Fruit fly (Drosophila melanogaster) whole organism, embryonic: Measurements from ENCODE around the gene Fatp1.
A peak's percentile ranks its signal among the peaks of the same experiment; 100 is the strongest.

Experiments
- Atf3 ChIP-seq: fragments of 200-800 bp; sonication (Bioruptor generic); optimal IDR thresholded peaks from 3 replicates; lab custom pipeline; 2016; ENCODE audit warnings: missing biosample characterization, missing genetic modification characterization
- CG10654 ChIP-seq: fragments of 200-800 bp; sonication (Bioruptor generic); optimal IDR thresholded peaks from 2 replicates; lab custom pipeline; 2016; ENCODE audit warnings: missing biosample characterization, missing genetic modification characterization
- CG11085 ChIP-seq: fragments of 200-800 bp; sonication (Bioruptor generic); IDR thresholded peaks from 2 replicates; pipeline ENCODE4 v1.3.6; 2022; ENCODE audit warnings: missing biosample characterization, missing genetic modification characterization
- CG11093 ChIP-seq: fragments of 200-800 bp; sonication (Bioruptor generic); IDR thresholded peaks from 3 replicates; pipeline ENCODE4 v1.3.6; 2022; ENCODE audit warnings: missing biosample characterization, missing genetic modification characterization
- CG12299 ChIP-seq: fragments of 200-800 bp; sonication (Bioruptor generic); optimal IDR thresholded peaks from 2 replicates; lab custom pipeline; 2018; ENCODE audit warnings: missing biosample characterization, mild to moderate bottlenecking, missing genetic modification characterization
- CG14441 ChIP-seq: fragments of 200-800 bp; sonication (Bioruptor generic); IDR thresholded peaks from 2 replicates; pipeline ENCODE4 v1.3.6; 2022; ENCODE audit warnings: missing biosample characterization, missing genetic modification characterization
- CG14710 ChIP-seq: fragments of 200-800 bp; sonication (Bioruptor generic); optimal IDR thresholded peaks from 3 replicates; lab custom pipeline; 2019; ENCODE audit warnings: missing biosample characterization, mild to moderate bottlenecking, missing genetic modification characterization, moderate library complexity
- CG18599 ChIP-seq: fragments of 200-800 bp; sonication (Bioruptor generic); optimal IDR thresholded peaks from 3 replicates; lab custom pipeline; 2017; ENCODE audit warnings: missing biosample characterization, missing genetic modification characterization, mild to moderate bottlenecking, moderate library complexity, missing genetic modification reagents
- CG18764 ChIP-seq: fragments of 200-800 bp; sonication (Bioruptor generic); optimal IDR thresholded peaks from 3 replicates; lab custom pipeline; 2016; ENCODE audit warnings: missing biosample characterization, missing genetic modification characterization
- CG2678 ChIP-seq: fragments of 200-800 bp; sonication (Bioruptor generic); optimal IDR thresholded peaks from 3 replicates; lab custom pipeline; 2019; ENCODE audit warnings: missing biosample characterization, mild to moderate bottlenecking, missing genetic modification characterization, moderate library complexity
- CG31441 ChIP-seq: fragments of 200-800 bp; sonication (Bioruptor generic); IDR thresholded peaks from 2 replicates; pipeline ENCODE4 v1.3.6; 2022; ENCODE audit warnings: missing biosample characterization, missing genetic modification characterization
- CG3407 ChIP-seq: fragments of 200-800 bp; sonication (Bioruptor generic); optimal IDR thresholded peaks from 2 replicates; lab custom pipeline; 2018; ENCODE audit warnings: missing biosample characterization, mild to moderate bottlenecking, missing genetic modification characterization
- CG4730 ChIP-seq: fragments of 200-800 bp; sonication (Bioruptor generic); IDR thresholded peaks from 2 replicates; pipeline ENCODE4 v1.3.6; 2022; ENCODE audit warnings: missing biosample characterization, missing genetic modification characterization
- CG7357 ChIP-seq: fragments of 200-800 bp; sonication (Bioruptor generic); IDR thresholded peaks from 3 replicates; pipeline ENCODE4 v1.3.6; 2022; ENCODE audit warnings: missing biosample characterization, missing genetic modification characterization
- CG8281 ChIP-seq: fragments of 200-800 bp; sonication (Bioruptor generic); optimal IDR thresholded peaks from 2 replicates; lab custom pipeline; 2018; ENCODE audit warnings: missing biosample characterization, mild to moderate bottlenecking, missing genetic modification characterization, moderate library complexity
- Chrac-16 ChIP-seq: fragments of 200-800 bp; sonication (Bioruptor generic); optimal IDR thresholded peaks from 3 replicates; lab custom pipeline; 2016; ENCODE audit warnings: missing biosample characterization, missing genetic modification characterization
- CoRest ChIP-seq: fragments of 200-800 bp; sonication (Bioruptor generic); optimal IDR thresholded peaks from 3 replicates; lab custom pipeline; 2018; ENCODE audit warnings: missing biosample characterization, mild to moderate bottlenecking, missing genetic modification characterization, moderate library complexity
- Dip3 ChIP-seq: fragments of 200-800 bp; sonication (Bioruptor generic); optimal IDR thresholded peaks from 3 replicates; lab custom pipeline; 2016; ENCODE audit warnings: missing biosample characterization, missing genetic modification characterization
- Dll ChIP-seq: fragments of 200-800 bp; sonication (Bioruptor generic); IDR thresholded peaks from 4 replicates; pipeline ENCODE4 v1.3.6; 2022; ENCODE audit warnings: missing biosample characterization, missing genetic modification characterization; ENCODE audit not compliant: partially characterized antibody
- Dref ChIP-seq: fragments of 200-800 bp; sonication (Bioruptor generic); IDR thresholded peaks from 2 replicates; pipeline ENCODE4 v1.3.6; 2022; ENCODE audit warnings: missing biosample characterization, missing genetic modification characterization
- Fer2 ChIP-seq: fragments of 200-800 bp; sonication (Bioruptor generic); optimal IDR thresholded peaks from 2 replicates; lab custom pipeline; 2018; ENCODE audit warnings: missing biosample characterization, mild to moderate bottlenecking, missing genetic modification characterization, moderate library complexity
- GATAe ChIP-seq: fragments of 200-800 bp; sonication (Bioruptor generic); conservative IDR thresholded peaks from 2 replicates; pipeline ENCODE4 v1.3.6; 2022; ENCODE audit warnings: missing biosample characterization, missing genetic modification characterization
- HLH4C ChIP-seq: fragments of 200-800 bp; sonication (Bioruptor generic); IDR thresholded peaks from 3 replicates; pipeline ENCODE4 v1.3.6; 2022; ENCODE audit warnings: missing biosample characterization, missing genetic modification characterization; ENCODE audit not compliant: partially characterized antibody
- Hr51 ChIP-seq, 2 experiments: fragments of 200-800 bp; sonication (Bioruptor generic); optimal IDR thresholded peaks; 2 replicates in 1 of 2; 3 replicates in 1 of 2; lab custom pipeline; 2016 to 2018; ENCODE audit warnings: missing biosample characterization in 2 of 2, missing genetic modification characterization in 2 of 2, mild to moderate bottlenecking in 1 of 2, moderate library complexity in 1 of 2
- Hsf ChIP-seq: fragments of 200-800 bp; sonication (Bioruptor generic); optimal IDR thresholded peaks from 3 replicates; lab custom pipeline; 2016; ENCODE audit warnings: missing biosample characterization, missing genetic modification characterization
- MESR4 ChIP-seq: fragments of 200-800 bp; sonication (Bioruptor generic); optimal IDR thresholded peaks from 2 replicates; lab custom pipeline; 2018; ENCODE audit warnings: missing biosample characterization, mild to moderate bottlenecking, missing genetic modification characterization, moderate library complexity
- Meics ChIP-seq: fragments of 200-800 bp; sonication (Bioruptor generic); optimal IDR thresholded peaks from 2 replicates; lab custom pipeline; 2017; ENCODE audit warnings: missing biosample characterization, mild to moderate bottlenecking, missing genetic modification characterization
- Myb ChIP-seq: fragments of 200-800 bp; sonication (Bioruptor generic); optimal IDR thresholded peaks from 2 replicates; lab custom pipeline; 2016; ENCODE audit warnings: missing biosample characterization, missing genetic modification characterization
- NC2α ChIP-seq: fragments of 200-800 bp; sonication (Bioruptor generic); optimal IDR thresholded peaks from 2 replicates; lab custom pipeline; 2016; ENCODE audit warnings: missing biosample characterization, missing genetic modification characterization
- Nf-YB ChIP-seq: fragments of 200-800 bp; sonication (Bioruptor generic); optimal IDR thresholded peaks from 3 replicates; lab custom pipeline; 2019; ENCODE audit warnings: missing biosample characterization, mild to moderate bottlenecking, missing genetic modification characterization, moderate library complexity
- PHDP ChIP-seq: fragments of 200-800 bp; sonication (Bioruptor generic); optimal IDR thresholded peaks from 3 replicates; lab custom pipeline; 2018; ENCODE audit warnings: missing biosample characterization, mild to moderate bottlenecking, missing genetic modification characterization, moderate library complexity
- Ravus ChIP-seq: fragments of 200-800 bp; sonication (Bioruptor generic); IDR thresholded peaks from 2 replicates; pipeline ENCODE4 v1.3.6; 2022; ENCODE audit warnings: missing biosample characterization, missing genetic modification characterization
- Rfx ChIP-seq: fragments of 200-800 bp; sonication (Bioruptor generic); IDR thresholded peaks from 2 replicates; pipeline ENCODE4 v1.3.6; 2022; ENCODE audit warnings: missing biosample characterization, missing genetic modification characterization
- TFAM ChIP-seq: fragments of 200-800 bp; sonication (Bioruptor generic); optimal IDR thresholded peaks from 2 replicates; lab custom pipeline; 2017; ENCODE audit warnings: missing biosample characterization, missing genetic modification characterization, inconsistent platforms
- ab ChIP-seq: fragments of 200-800 bp; sonication (Bioruptor generic); optimal IDR thresholded peaks from 2 replicates; lab custom pipeline; 2016; ENCODE audit warnings: missing biosample characterization, missing genetic modification characterization
- bigmax ChIP-seq: fragments of 200-800 bp; sonication (Bioruptor generic); optimal IDR thresholded peaks from 2 replicates; lab custom pipeline; 2018; ENCODE audit warnings: missing biosample characterization, mild to moderate bottlenecking, missing genetic modification characterization
- bsh ChIP-seq, 2 experiments: fragments of 200-800 bp; sonication (Bioruptor generic); optimal IDR thresholded peaks; 2 replicates each; lab custom pipeline; 2017 to 2018; ENCODE audit warnings: mild to moderate bottlenecking in 2 of 2, missing biosample characterization in 2 of 2, missing genetic modification characterization in 2 of 2, moderate library complexity in 1 of 2
- dan ChIP-seq: fragments of 200-800 bp; sonication (Bioruptor generic); IDR thresholded peaks from 2 replicates; pipeline ENCODE4 v1.3.6; 2022; ENCODE audit warnings: missing biosample characterization, missing genetic modification characterization
- dpn ChIP-seq, 2 experiments: fragments of 200-800 bp; sonication (Bioruptor generic); optimal IDR thresholded peaks; 3 replicates each; lab custom pipeline; 2016; ENCODE audit warnings: missing biosample characterization in 2 of 2, missing genetic modification characterization in 2 of 2
- fru ChIP-seq: fragments of >200 bp; optimal IDR thresholded peaks from 2 replicates; lab custom pipeline; 2017
- ftz-f1 ChIP-seq: fragments of 200-800 bp; sonication (Bioruptor generic); optimal IDR thresholded peaks from 2 replicates; lab custom pipeline; 2016; ENCODE audit warnings: missing biosample characterization, missing genetic modification characterization
- her ChIP-seq: fragments of 200-800 bp; sonication (Bioruptor generic); optimal IDR thresholded peaks from 2 replicates; lab custom pipeline; 2016; ENCODE audit warnings: missing biosample characterization, missing genetic modification characterization
- jumu ChIP-seq: fragments of 200-800 bp; sonication (Bioruptor generic); optimal IDR thresholded peaks from 3 replicates; lab custom pipeline; 2016; ENCODE audit warnings: missing biosample characterization, missing genetic modification characterization
- nerfin-2 ChIP-seq: fragments of 200-800 bp; sonication (Bioruptor generic); IDR thresholded peaks from 2 replicates; pipeline ENCODE4 v1.3.6; 2022; ENCODE audit warnings: missing biosample characterization, missing genetic modification characterization; ENCODE audit not compliant: partially characterized antibody
- pan ChIP-seq, 4 experiments: fragments of >200 bp in 3 of 4; fragments of 200-800 bp in 1 of 4; sonication (Bioruptor generic) in 1 of 4; optimal IDR thresholded peaks in 3 of 4; IDR thresholded peaks in 1 of 4; 2 replicates each; pipeline versions ENCODE4 v1.3.6 to Lab custom; 2017 to 2022; ENCODE audit warnings: missing biosample characterization in 2 of 4, missing genetic modification characterization in 2 of 4, mixed read lengths in 1 of 4
- peb ChIP-seq: fragments of 200-800 bp; sonication (Bioruptor generic); IDR thresholded peaks from 2 replicates; pipeline ENCODE4 v1.3.6; 2022; ENCODE audit warnings: missing biosample characterization, missing genetic modification characterization
- ro ChIP-seq: fragments of 200-800 bp; sonication (Bioruptor generic); IDR thresholded peaks from 2 replicates; pipeline ENCODE4 v1.3.6; 2022; ENCODE audit warnings: missing biosample characterization, missing genetic modification characterization
- tna ChIP-seq: fragments of 200-800 bp; sonication (Bioruptor generic); IDR thresholded peaks from 2 replicates; pipeline ENCODE4 v1.3.6; 2022; ENCODE audit warnings: missing biosample characterization, missing genetic modification characterization; ENCODE audit not compliant: partially characterized antibody
- usp ChIP-seq: fragments of >200 bp; optimal IDR thresholded peaks from 2 replicates; lab custom pipeline; 2017; ENCODE audit warnings: missing biosample characterization, missing genetic modification characterization

Fatp1 gene

dm6 chr2L:10474268-10474678 lies 42.7 kb downstream of the Fatp1 start, which contains the start of gene RluA-1 (continued):
- TF ChIP-seq CG4730 (GFP tag; lab: Robert Waterston, UW) (peak; percentile 99), usp (GFP tag; lab: Kevin White, UChicago) (no peak), Dref (peak; percentile 44), CG10654 (GFP tag; lab: Kevin White, UChicago) (peak; percentile 98), Myb (GFP tag; lab: Kevin White, UChicago) (peak; percentile 70), Atf3 (peak; percentile 92), Meics (GFP tag; lab: Kevin White, UChicago) (peak; percentile 99), dpn (GFP tag; optimal IDR thresholded peaks at IDR 0.05; lab: Kevin White, UChicago) (peak; percentile 92 to 99), pan (optimal IDR thresholded peaks at IDR 0.05; lab: Kevin White, UChicago) (no peak), pan (GFP tag; optimal IDR thresholded peaks at IDR 0.05 in 1 of 2, IDR thresholded peaks at IDR 0.05 in 1 of 2) (peak in 1 of 2 experiments; percentile 100), Fer2 (peak; percentile 98), her (GFP tag; lab: Kevin White, UChicago) (peak; percentile 83), ftz-f1 (GFP tag; lab: Kevin White, UChicago) (peak; percentile 86), fru (lab: Kevin White, UChicago) (no peak), Rfx (peak; percentile 99), Nf-YB (peak; percentile 91), Hsf (GFP tag; lab: Kevin White, UChicago) (peak; percentile 98), peb (GFP tag; lab: Robert Waterston, UW) (peak; percentile 99), tna (peak; percentile 76), NC2α (GFP tag; lab: Kevin White, UChicago) (peak; percentile 90), Dip3 (GFP tag; lab: Kevin White, UChicago) (peak; percentile 77), GATAe (GFP tag; lab: Robert Waterston, UW) (peak; percentile 96), Chrac-16 (GFP tag; lab: Kevin White, UChicago) (peak; percentile 99), bsh (GFP tag; optimal IDR thresholded peaks at IDR 0.05; lab: Kevin White, UChicago) (peak; percentile 94 to 100), CG2678 (tag; lab: Kevin White, UChicago) (peak; percentile 100), CG18764 (peak; percentile 98), Hr51 (GFP tag; optimal IDR thresholded peaks at IDR 0.05; lab: Kevin White, UChicago) (peak; percentile 97 to 100), jumu (GFP tag; lab: Kevin White, UChicago) (peak; percentile 84), bigmax (GFP tag; lab: Kevin White, UChicago) (peak; percentile 80), ab (GFP tag; lab: Kevin White, UChicago) (peak; percentile 92), ro (peak; percentile 99), CG14710 (tag; lab: Kevin White, UChicago) (peak; percentile 99), PHDP (peak; percentile 100), CG14441 (GFP tag; lab: Robert Waterston, UW) (peak; percentile 99), Ravus (GFP tag; lab: Robert Waterston, UW) (peak; percentile 97), MESR4 (GFP tag; lab: Kevin White, UChicago) (peak; percentile 88), CG31441 (GFP tag; lab: Robert Waterston, UW) (peak; percentile 99), nerfin-2 (GFP tag; lab: Robert Waterston, UW) (no peak; the same call in none of the 2 replicates), CG3407 (GFP tag; lab: Kevin White, UChicago) (peak; percentile 99), dan (GFP tag; lab: Robert Waterston, UW) (peak; percentile 97), CG18599 (GFP tag; lab: Kevin White, UChicago) (peak; percentile 99), Dll (GFP tag; lab: Robert Waterston, UW) (peak; percentile 61; the same call in 3 of the 4 replicates), CG12299 (tag; lab: Kevin White, UChicago) (peak; percentile 99), CG7357 (GFP tag; lab: Robert Waterston, UW) (peak; percentile 97), TFAM (GFP tag; lab: Kevin White, UChicago) (peak; percentile 95), CoRest (tag; lab: Kevin White, UChicago) (peak; percentile 100), CG11085 (GFP tag; lab: Robert Waterston, UW) (peak; percentile 98), HLH4C (GFP tag; lab: Robert Waterston, UW) (peak; percentile 58), CG8281 (tag; lab: Kevin White, UChicago) (peak; percentile 97), CG11093 (GFP tag; lab: Robert Waterston, UW) (peak; percentile 99)
